Fruit fly (Drosophila melanogaster) whole organism, prepupa: ENCODE measurements around the gene Best3.
A peak's percentile ranks its signal among the peaks of the same experiment; 100 is the strongest.

Experiments
- Blimp-1 ChIP-seq: fragments of 200-800 bp; sonication (Bioruptor generic); optimal IDR thresholded peaks from 3 replicates; lab custom pipeline; 2017; ENCODE audit warnings: missing biosample characterization, missing genetic modification characterization, mild to moderate bottlenecking, moderate library complexity, missing genetic modification reagents
- CG10631 ChIP-seq: fragments of 200-800 bp; sonication (Bioruptor generic); optimal IDR thresholded peaks from 2 replicates; lab custom pipeline; 2016; ENCODE audit warnings: missing biosample characterization, missing genetic modification characterization
- CG10669 ChIP-seq: fragments of 200-800 bp; sonication (Bioruptor generic); optimal IDR thresholded peaks from 3 replicates; lab custom pipeline; 2018; ENCODE audit warnings: missing biosample characterization, mild to moderate bottlenecking, missing genetic modification characterization, moderate library complexity
- CG11762 ChIP-seq: fragments of 200-800 bp; sonication (Bioruptor generic); optimal IDR thresholded peaks from 3 replicates; lab custom pipeline; 2016; ENCODE audit warnings: missing biosample characterization, missing genetic modification characterization; ENCODE audit not compliant: insufficient read depth
- CG11902 ChIP-seq: fragments of 200-800 bp; sonication (Bioruptor generic); optimal IDR thresholded peaks from 3 replicates; lab custom pipeline; 2016; ENCODE audit warnings: missing biosample characterization, missing genetic modification characterization
- CG15336 ChIP-seq: fragments of 200-800 bp; sonication (Bioruptor generic); IDR thresholded peaks from 2 replicates; pipeline ENCODE4 v1.3.6; 2022; ENCODE audit warnings: missing biosample characterization, missing genetic modification characterization
- CG16779 ChIP-seq: fragments of 200-800 bp; sonication (Bioruptor generic); optimal IDR thresholded peaks from 3 replicates; lab custom pipeline; 2017; ENCODE audit warnings: missing biosample characterization, mild to moderate bottlenecking, missing genetic modification characterization
- CG3032 ChIP-seq: fragments of 200-800 bp; optimal IDR thresholded peaks from 2 replicates; lab custom pipeline; 2019; ENCODE audit warnings: missing biosample characterization, mild to moderate bottlenecking, missing genetic modification characterization, moderate library complexity
- CG31627 ChIP-seq: fragments of 200-800 bp; sonication (Bioruptor generic); optimal IDR thresholded peaks from 3 replicates; lab custom pipeline; 2016; ENCODE audit warnings: missing biosample characterization, missing genetic modification characterization
- CG4318 ChIP-seq: fragments of 200-800 bp; sonication (Bioruptor generic); optimal IDR thresholded peaks from 3 replicates; lab custom pipeline; 2017; ENCODE audit warnings: missing biosample characterization, mild to moderate bottlenecking, missing genetic modification characterization
- CG6276 ChIP-seq: fragments of 200-800 bp; sonication (Bioruptor generic); optimal IDR thresholded peaks from 2 replicates; lab custom pipeline; 2017; ENCODE audit warnings: missing biosample characterization, mild to moderate bottlenecking, missing genetic modification characterization
- CG6792 ChIP-seq: fragments of 200-800 bp; sonication (Bioruptor generic); optimal IDR thresholded peaks from 3 replicates; lab custom pipeline; 2016; ENCODE audit warnings: missing biosample characterization, missing genetic modification characterization
- CG6854 ChIP-seq: fragments of 200-800 bp; sonication (Bioruptor generic); optimal IDR thresholded peaks from 2 replicates; lab custom pipeline; 2017; ENCODE audit warnings: missing biosample characterization, mild to moderate bottlenecking, missing genetic modification characterization
- CG7368 ChIP-seq: fragments of 200-800 bp; sonication (Bioruptor generic); optimal IDR thresholded peaks from 3 replicates; lab custom pipeline; 2016; ENCODE audit warnings: missing biosample characterization, missing genetic modification characterization
- CG8319 ChIP-seq: fragments of 200-800 bp; sonication (Bioruptor generic); optimal IDR thresholded peaks from 3 replicates; lab custom pipeline; 2016; ENCODE audit warnings: missing biosample characterization, missing genetic modification characterization
- CG9139 ChIP-seq: fragments of 200-800 bp; sonication (Bioruptor generic); optimal IDR thresholded peaks from 3 replicates; lab custom pipeline; 2017; ENCODE audit warnings: missing biosample characterization, mild to moderate bottlenecking, missing genetic modification characterization
- Eip78C ChIP-seq: fragments of 200-800 bp; sonication (Bioruptor generic); peaks from one replicate; lab custom pipeline; 2016; ENCODE audit warnings: missing biosample characterization, missing genetic modification characterization
- Eip93F ChIP-seq: fragments of 200-800 bp; sonication (Bioruptor generic); optimal IDR thresholded peaks from 2 replicates; lab custom pipeline; 2016; ENCODE audit warnings: missing biosample characterization, mild to moderate bottlenecking, missing genetic modification characterization
- Hr4 ChIP-seq: fragments of 200-800 bp; sonication (Bioruptor generic); optimal IDR thresholded peaks from 3 replicates; lab custom pipeline; 2016; ENCODE audit warnings: missing biosample characterization, missing genetic modification characterization
- Lpt ChIP-seq: fragments of 200-800 bp; sonication (Bioruptor generic); optimal IDR thresholded peaks from 3 replicates; lab custom pipeline; 2016; ENCODE audit warnings: missing biosample characterization, missing genetic modification characterization
- Met ChIP-seq: fragments of 200-800 bp; sonication (Bioruptor generic); optimal IDR thresholded peaks from 3 replicates; lab custom pipeline; 2016; ENCODE audit warnings: missing biosample characterization, missing genetic modification characterization
- Sox14 ChIP-seq: fragments of 200-800 bp; sonication (Bioruptor generic); optimal IDR thresholded peaks from 3 replicates; lab custom pipeline; 2016; ENCODE audit warnings: missing biosample characterization, missing genetic modification characterization
- achi ChIP-seq: fragments of 200-800 bp; sonication (Bioruptor generic); optimal IDR thresholded peaks from 3 replicates; lab custom pipeline; 2016; ENCODE audit warnings: missing biosample characterization, missing genetic modification characterization
- acj6 ChIP-seq: fragments of 200-800 bp; sonication (Bioruptor generic); optimal IDR thresholded peaks from 3 replicates; lab custom pipeline; 2016; ENCODE audit warnings: missing biosample characterization, missing genetic modification characterization
- dac ChIP-seq: fragments of 200-800 bp; sonication (Bioruptor generic); optimal IDR thresholded peaks from 2 replicates; lab custom pipeline; 2017; ENCODE audit warnings: missing biosample characterization, mild to moderate bottlenecking, missing genetic modification characterization
- dsx ChIP-seq: fragments of 200-800 bp; optimal IDR thresholded peaks from 3 replicates; lab custom pipeline; 2019; ENCODE audit warnings: missing biosample characterization, mild to moderate bottlenecking, missing genetic modification characterization, moderate library complexity; ENCODE audit not compliant: poor library complexity, severe bottlenecking
- eg ChIP-seq: fragments of 200-800 bp; sonication (Bioruptor generic); IDR thresholded peaks from 3 replicates; pipeline ENCODE4 v1.3.6; 2022; ENCODE audit warnings: missing biosample characterization, missing genetic modification characterization
- fd85E ChIP-seq: fragments of 200-800 bp; sonication (Bioruptor generic); optimal IDR thresholded peaks from 3 replicates; lab custom pipeline; 2016; ENCODE audit warnings: missing biosample characterization, missing genetic modification characterization
- lz ChIP-seq: fragments of 200-800 bp; sonication (Bioruptor generic); optimal IDR thresholded peaks from 3 replicates; lab custom pipeline; 2016; ENCODE audit warnings: missing biosample characterization, missing genetic modification characterization
- spab ChIP-seq: fragments of 200-800 bp; sonication (Bioruptor generic); optimal IDR thresholded peaks from 2 replicates; lab custom pipeline; 2017; ENCODE audit warnings: missing biosample characterization, mild to moderate bottlenecking, missing genetic modification characterization, missing genetic modification reagents
- ss ChIP-seq, 2 experiments: fragments of 200-800 bp; sonication (Bioruptor generic); optimal IDR thresholded peaks; 2 replicates in 1 of 2; 3 replicates in 1 of 2; lab custom pipeline; 2017 to 2018; ENCODE audit warnings: mild to moderate bottlenecking in 2 of 2, missing biosample characterization in 2 of 2, missing genetic modification characterization in 2 of 2, moderate library complexity in 1 of 2
- svp ChIP-seq: fragments of 200-800 bp; sonication (Bioruptor generic); peaks from one replicate; lab custom pipeline; 2016; ENCODE audit warnings: missing biosample characterization, missing genetic modification characterization
- vri ChIP-seq: fragments of 200-800 bp; sonication (Bioruptor generic); optimal IDR thresholded peaks from 3 replicates; lab custom pipeline; 2016; ENCODE audit warnings: missing biosample characterization, mild to moderate bottlenecking, missing genetic modification characterization

The Best3 gene

DNA sequence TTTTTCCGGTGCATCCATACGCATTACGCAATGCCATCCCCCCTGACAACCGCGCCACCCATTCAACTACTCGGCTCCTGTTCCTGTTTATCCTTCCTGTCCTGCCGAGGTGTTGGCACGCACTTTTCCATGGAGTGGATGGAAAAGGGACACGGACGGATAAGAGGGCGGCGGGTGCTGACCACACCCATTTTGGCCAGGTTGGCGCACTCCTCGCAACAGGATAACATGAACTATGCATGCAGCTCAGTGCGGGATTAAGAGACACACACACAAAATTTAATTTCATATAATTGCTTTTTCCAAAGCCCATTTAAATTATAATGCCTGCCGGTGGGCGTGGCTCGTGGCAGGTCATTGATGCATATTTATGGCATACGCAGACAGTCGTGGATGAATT is 42.3 kb upstream of the Best3 start:
- no peak for TF ChIP-seq acj6 (GFP tag; lab: Kevin White, UChicago)
- no peak for TF ChIP-seq ss (GFP tag; optimal IDR thresholded peaks at IDR 0.05; lab: Kevin White, UChicago)
- TF ChIP-seq CG3032 (tag; lab: Kevin White, UChicago), result no peak
- TF ChIP-seq CG10631 (GFP tag; lab: Kevin White, UChicago), result no peak
- TF ChIP-seq Sox14 (GFP tag; lab: Kevin White, UChicago), result no peak
- no peak for TF ChIP-seq Blimp-1 (GFP tag; lab: Kevin White, UChicago)
- TF ChIP-seq achi (GFP tag; lab: Kevin White, UChicago), result no peak
- no peak for TF ChIP-seq Hr4
- TF ChIP-seq CG10669 (GFP tag; lab: Kevin White, UChicago), result no peak
- no peak for TF ChIP-seq CG8319 (GFP tag; lab: Kevin White, UChicago)
- no peak for TF ChIP-seq CG6276 (GFP tag; lab: Kevin White, UChicago)
- TF ChIP-seq eg (GFP tag; lab: Robert Waterston, UW), result no peak
- no peak for TF ChIP-seq fd85E (GFP tag; lab: Kevin White, UChicago)
- TF ChIP-seq CG6854, result no peak
- TF ChIP-seq svp, result no peak
- TF ChIP-seq Met (GFP tag; lab: Kevin White, UChicago), result no peak
- no peak for TF ChIP-seq dac

DNA sequence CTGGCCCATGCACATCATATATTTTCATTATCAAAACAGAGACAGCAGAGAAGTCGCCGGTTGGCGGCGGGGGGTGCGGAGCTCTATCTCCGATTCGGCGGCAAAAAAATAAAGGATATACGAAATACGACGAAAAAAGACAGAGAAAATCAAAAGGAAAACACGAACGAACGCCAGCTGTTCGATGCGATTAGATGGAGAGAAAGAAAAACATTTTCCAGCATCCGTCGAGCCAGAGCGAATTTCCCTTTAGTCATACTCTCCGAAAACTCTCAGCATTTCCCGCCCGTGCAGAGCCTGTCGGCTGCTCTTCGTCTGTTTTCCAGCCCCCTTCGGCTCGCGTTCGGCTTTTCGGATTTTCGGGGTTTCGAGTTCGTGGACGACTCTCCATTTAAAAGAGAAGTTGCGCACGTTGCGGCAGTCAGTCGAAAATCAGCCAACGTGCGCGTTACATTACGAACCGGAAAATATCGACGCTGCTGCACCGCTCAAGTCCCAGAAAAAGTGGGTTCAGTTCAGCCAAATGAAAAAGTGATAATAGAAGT is 33.8 kb upstream of the Best3 start, which contains the start of gene Toll-6:
Gene Toll-6, plus strand, starts transcription at position 416 of the 545 bp plus-strand sequence.
- TF ChIP-seq CG6792, result no peak
- TF ChIP-seq CG31627 (GFP tag; lab: Kevin White, UChicago), result no peak
- no peak for TF ChIP-seq dac
- no peak for TF ChIP-seq Lpt (GFP tag; lab: Kevin White, UChicago)
- no peak for TF ChIP-seq CG11762
- TF ChIP-seq Eip93F, result no peak
- no peak for TF ChIP-seq CG4318

DNA sequence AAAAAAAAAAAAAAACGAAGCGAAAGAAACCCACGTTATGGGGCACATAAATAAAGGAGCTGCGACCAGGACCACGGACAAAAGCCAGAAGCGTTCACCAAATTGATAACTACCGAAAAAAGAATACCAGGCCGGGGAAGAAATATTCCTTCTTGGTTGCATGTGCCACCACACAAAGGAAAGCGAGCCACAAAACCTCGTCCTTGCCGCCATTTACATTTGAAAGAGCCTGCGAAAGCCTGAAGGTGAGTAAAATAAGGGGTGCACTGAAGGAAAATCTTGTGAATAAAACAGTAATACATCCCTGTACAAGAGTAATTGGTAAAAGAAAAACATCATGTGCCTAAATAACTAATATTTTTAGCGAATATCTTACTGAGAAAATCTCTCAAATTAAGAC is 32.1 kb upstream of the Best3 start:
- TF ChIP-seq Eip78C (GFP tag; lab: Kevin White, UChicago) (no peak), vri (GFP tag; lab: Kevin White, UChicago) (no peak), CG7368 (no peak), dsx (no peak), CG6276 (GFP tag; lab: Kevin White, UChicago) (no peak), CG16779 (no peak), CG4318 (no peak), CG10669 (GFP tag; lab: Kevin White, UChicago) (no peak), CG11902 (no peak), Sox14 (GFP tag; lab: Kevin White, UChicago) (no peak), CG15336 (GFP tag; lab: Robert Waterston, UW) (no peak), spab (GFP tag; lab: Kevin White, UChicago) (no peak)

DNA sequence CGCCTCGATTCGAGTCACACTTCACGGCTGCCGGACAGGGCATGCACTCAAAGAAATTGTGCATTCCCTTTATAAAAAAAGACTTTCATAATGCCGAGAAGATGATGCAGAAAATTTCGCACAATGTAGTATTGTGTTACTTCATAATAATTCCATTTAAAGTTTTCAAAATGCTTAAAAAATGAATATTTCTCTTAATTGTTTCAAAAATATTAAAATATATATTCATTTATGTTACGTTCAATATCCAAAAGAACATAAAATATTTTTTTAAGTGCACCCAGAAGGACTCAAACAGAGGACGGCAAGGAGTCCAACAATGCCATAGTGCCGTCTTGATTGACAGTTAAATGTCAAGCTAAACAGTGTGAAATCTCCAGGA is 27.6 kb upstream of the Best3 start:
- no peak for TF ChIP-seq eg (GFP tag; lab: Robert Waterston, UW)
- no peak for TF ChIP-seq achi (GFP tag; lab: Kevin White, UChicago)
- TF ChIP-seq svp, result peak; percentile 41
- no peak for TF ChIP-seq dac
- TF ChIP-seq CG9139, result no peak
- TF ChIP-seq lz, result no peak
- no peak for TF ChIP-seq CG4318
